Fruit fly (Drosophila melanogaster) whole organism, embryonic: ENCODE data around the gene sff.
A peak's percentile ranks its signal among the peaks of the same experiment; 100 is the strongest.

Source experiments
- Asciz ChIP-seq: fragments of 200-800 bp; sonication (Bioruptor generic); optimal IDR thresholded peaks from 2 replicates; lab custom pipeline; 2017; ENCODE audit warnings: missing biosample characterization, mild to moderate bottlenecking, missing genetic modification characterization, missing genetic modification reagents
- B-H1 ChIP-seq: fragments of 200-800 bp; sonication (Bioruptor generic); IDR thresholded peaks from 3 replicates; pipeline ENCODE4 v1.3.6; 2022; ENCODE audit warnings: missing biosample characterization, missing genetic modification characterization
- Bdp1 ChIP-seq: fragments of 200-800 bp; sonication (Bioruptor generic); optimal IDR thresholded peaks from 3 replicates; lab custom pipeline; 2016; ENCODE audit warnings: missing biosample characterization, missing genetic modification characterization
- CG10431 ChIP-seq: fragments of 200-800 bp; sonication (Bioruptor generic); optimal IDR thresholded peaks from 3 replicates; lab custom pipeline; 2018; ENCODE audit warnings: missing biosample characterization, mild to moderate bottlenecking, missing genetic modification characterization
- CG10959 ChIP-seq: fragments of 200-800 bp; sonication (Bioruptor generic); IDR thresholded peaks from 2 replicates; pipeline ENCODE4 v1.3.6; 2022; ENCODE audit warnings: missing biosample characterization, missing genetic modification characterization
- CG10979 ChIP-seq: fragments of 200-800 bp; sonication (Bioruptor generic); optimal IDR thresholded peaks from 2 replicates; lab custom pipeline; 2018; ENCODE audit warnings: missing biosample characterization, mild to moderate bottlenecking, missing genetic modification characterization, moderate library complexity
- CG11504 ChIP-seq: fragments of 200-800 bp; sonication (Bioruptor generic); optimal IDR thresholded peaks from 3 replicates; lab custom pipeline; 2019; ENCODE audit warnings: missing biosample characterization, mild to moderate bottlenecking, missing genetic modification characterization, moderate library complexity
- CG12104 ChIP-seq: fragments of 200-800 bp; sonication (Bioruptor generic); optimal IDR thresholded peaks from 3 replicates; lab custom pipeline; 2016; ENCODE audit warnings: missing biosample characterization, missing genetic modification characterization
- CG1233 ChIP-seq: fragments of 200-800 bp; sonication (Bioruptor generic); optimal IDR thresholded peaks from 4 replicates; lab custom pipeline; 2018; ENCODE audit warnings: missing biosample characterization, mild to moderate bottlenecking, missing genetic modification characterization
- CG14965 ChIP-seq: fragments of 200-800 bp; sonication (Bioruptor generic); optimal IDR thresholded peaks from 2 replicates; lab custom pipeline; 2016; ENCODE audit warnings: missing biosample characterization, missing genetic modification characterization, borderline replicate concordance
- CG18599 ChIP-seq: fragments of 200-800 bp; sonication (Bioruptor generic); optimal IDR thresholded peaks from 3 replicates; lab custom pipeline; 2017; ENCODE audit warnings: missing biosample characterization, missing genetic modification characterization, mild to moderate bottlenecking, moderate library complexity, missing genetic modification reagents
- CG2678 ChIP-seq: fragments of 200-800 bp; sonication (Bioruptor generic); optimal IDR thresholded peaks from 3 replicates; lab custom pipeline; 2019; ENCODE audit warnings: missing biosample characterization, mild to moderate bottlenecking, missing genetic modification characterization, moderate library complexity
- CG32772 ChIP-seq: fragments of 200-800 bp; sonication (Bioruptor generic); IDR thresholded peaks from 2 replicates; pipeline ENCODE4 v1.3.6; 2022; ENCODE audit warnings: missing biosample characterization, missing genetic modification characterization
- CG34376 ChIP-seq: fragments of 200-800 bp; sonication (Bioruptor generic); optimal IDR thresholded peaks from 2 replicates; lab custom pipeline; 2018; ENCODE audit warnings: missing biosample characterization, mild to moderate bottlenecking, missing genetic modification characterization
- CG4360 ChIP-seq: fragments of 200-800 bp; sonication (Bioruptor generic); IDR thresholded peaks from 2 replicates; pipeline ENCODE4 v1.3.6; 2022; ENCODE audit warnings: missing biosample characterization, missing genetic modification characterization
- CG4707 ChIP-seq: fragments of 200-800 bp; sonication (Bioruptor generic); optimal IDR thresholded peaks from 2 replicates; lab custom pipeline; 2018; ENCODE audit warnings: missing biosample characterization, mild to moderate bottlenecking, missing genetic modification characterization, moderate library complexity
- CG4730 ChIP-seq: fragments of 200-800 bp; sonication (Bioruptor generic); IDR thresholded peaks from 2 replicates; pipeline ENCODE4 v1.3.6; 2022; ENCODE audit warnings: missing biosample characterization, missing genetic modification characterization
- CG5180 ChIP-seq: fragments of 200-800 bp; sonication (Bioruptor generic); optimal IDR thresholded peaks from 3 replicates; lab custom pipeline; 2017; ENCODE audit warnings: missing biosample characterization, missing genetic modification characterization, mild to moderate bottlenecking, moderate library complexity, missing genetic modification reagents
- CG6654 ChIP-seq: fragments of 200-800 bp; sonication (Bioruptor generic); optimal IDR thresholded peaks from 2 replicates; lab custom pipeline; 2017; ENCODE audit warnings: missing biosample characterization, mild to moderate bottlenecking, missing genetic modification characterization
- CG7372 ChIP-seq: fragments of 200-800 bp; sonication (Bioruptor generic); IDR thresholded peaks from 2 replicates; pipeline ENCODE4 v1.3.6; 2022; ENCODE audit warnings: missing biosample characterization, missing genetic modification characterization
- CG8281 ChIP-seq: fragments of 200-800 bp; sonication (Bioruptor generic); optimal IDR thresholded peaks from 2 replicates; lab custom pipeline; 2018; ENCODE audit warnings: missing biosample characterization, mild to moderate bottlenecking, missing genetic modification characterization, moderate library complexity
- CG9437 ChIP-seq: fragments of 200-800 bp; sonication (Bioruptor generic); optimal IDR thresholded peaks from 2 replicates; lab custom pipeline; 2018; ENCODE audit warnings: missing biosample characterization, mild to moderate bottlenecking, missing genetic modification characterization
- CG9876 ChIP-seq: fragments of 200-800 bp; sonication (Bioruptor generic); optimal IDR thresholded peaks from 2 replicates; lab custom pipeline; 2016; ENCODE audit warnings: missing biosample characterization, missing genetic modification characterization
- CTCF ChIP-seq: fragments of 200-800 bp; sonication (Bioruptor generic); optimal IDR thresholded peaks from 2 replicates; lab custom pipeline; 2017; ENCODE audit warnings: missing biosample characterization, mild to moderate bottlenecking, missing genetic modification characterization, moderate library complexity
- Ets65A ChIP-seq: fragments of 200-800 bp; sonication (Bioruptor generic); peaks from one replicate; lab custom pipeline; 2016; ENCODE audit warnings: missing biosample characterization, missing genetic modification characterization
- Fer1 ChIP-seq: fragments of 200-800 bp; sonication (Bioruptor generic); optimal IDR thresholded peaks from 2 replicates; lab custom pipeline; 2017; ENCODE audit warnings: missing biosample characterization, mild to moderate bottlenecking, missing genetic modification characterization
- Hmx ChIP-seq: fragments of 200-800 bp; sonication (Bioruptor generic); optimal IDR thresholded peaks from 2 replicates; lab custom pipeline; 2016; ENCODE audit warnings: missing biosample characterization, missing genetic modification characterization
- Hr51 ChIP-seq, 2 experiments: fragments of 200-800 bp; sonication (Bioruptor generic); optimal IDR thresholded peaks; 2 replicates in 1 of 2; 3 replicates in 1 of 2; lab custom pipeline; 2016 to 2018; ENCODE audit warnings: missing biosample characterization in 2 of 2, missing genetic modification characterization in 2 of 2, mild to moderate bottlenecking in 1 of 2, moderate library complexity in 1 of 2
- MESR4 ChIP-seq: fragments of 200-800 bp; sonication (Bioruptor generic); optimal IDR thresholded peaks from 2 replicates; lab custom pipeline; 2018; ENCODE audit warnings: missing biosample characterization, mild to moderate bottlenecking, missing genetic modification characterization, moderate library complexity
- NK7.1 ChIP-seq: fragments of 200-800 bp; sonication (Bioruptor generic); optimal IDR thresholded peaks from 3 replicates; lab custom pipeline; 2016; ENCODE audit warnings: missing biosample characterization, missing genetic modification characterization
- Taf1 ChIP-seq: fragments of 200-800 bp; sonication (Bioruptor generic); IDR thresholded peaks from 2 replicates; pipeline ENCODE4 v1.3.6; 2022; ENCODE audit warnings: missing biosample characterization, missing genetic modification characterization
- Usf ChIP-seq: fragments of 200-800 bp; sonication (Bioruptor generic); optimal IDR thresholded peaks from 2 replicates; lab custom pipeline; 2017; ENCODE audit warnings: missing genotype, missing biosample characterization, missing genetic modification characterization
- ato ChIP-seq: fragments of 200-800 bp; sonication (Bioruptor generic); IDR thresholded peaks from 2 replicates; pipeline ENCODE4 v1.3.6; 2022; ENCODE audit warnings: missing biosample characterization, missing genetic modification characterization; ENCODE audit not compliant: partially characterized antibody
- bigmax ChIP-seq: fragments of 200-800 bp; sonication (Bioruptor generic); optimal IDR thresholded peaks from 2 replicates; lab custom pipeline; 2018; ENCODE audit warnings: missing biosample characterization, mild to moderate bottlenecking, missing genetic modification characterization
- crc ChIP-seq: fragments of 200-800 bp; sonication (Bioruptor generic); optimal IDR thresholded peaks from 2 replicates; lab custom pipeline; 2016; ENCODE audit warnings: missing biosample characterization, missing genetic modification characterization
- crol ChIP-seq: fragments of 200-800 bp; sonication (Bioruptor generic); IDR thresholded peaks from 2 replicates; pipeline ENCODE4 v1.3.6; 2022; ENCODE audit warnings: missing biosample characterization, missing genetic modification characterization
- dmrt11E ChIP-seq: fragments of 200-800 bp; sonication (Bioruptor generic); optimal IDR thresholded peaks from 3 replicates; lab custom pipeline; 2018; ENCODE audit warnings: missing biosample characterization, mild to moderate bottlenecking, missing genetic modification characterization, moderate library complexity
- emc ChIP-seq: fragments of 200-800 bp; sonication (Bioruptor generic); optimal IDR thresholded peaks from 2 replicates; lab custom pipeline; 2016; ENCODE audit warnings: missing biosample characterization, missing genetic modification characterization
- ken ChIP-seq: fragments of 200-800 bp; sonication (Bioruptor generic); IDR thresholded peaks from 3 replicates; pipeline ENCODE4 v1.3.6; 2022; ENCODE audit warnings: missing biosample characterization, missing genetic modification characterization
- klu ChIP-seq: fragments of 200-800 bp; sonication (Bioruptor generic); IDR thresholded peaks from 2 replicates; pipeline ENCODE4 v1.3.6; 2022; ENCODE audit warnings: missing biosample characterization, missing genetic modification characterization
- lmd ChIP-seq: fragments of 200-800 bp; sonication (Bioruptor generic); IDR thresholded peaks from 2 replicates; pipeline ENCODE4 v1.3.6; 2022; ENCODE audit warnings: missing biosample characterization, missing genetic modification characterization
- nau ChIP-seq: fragments of 200-800 bp; sonication (Bioruptor generic); optimal IDR thresholded peaks from 3 replicates; lab custom pipeline; 2017; ENCODE audit warnings: missing biosample characterization, mild to moderate bottlenecking, missing genetic modification characterization, missing genetic modification reagents
- otp ChIP-seq: fragments of 200-800 bp; sonication (Bioruptor generic); IDR thresholded peaks from 3 replicates; pipeline ENCODE4, ENCODE4 v1.3.6; 2022; ENCODE audit warnings: missing biosample characterization, missing genetic modification characterization
- p53 ChIP-seq: fragments of 200-800 bp; sonication (Bioruptor generic); optimal IDR thresholded peaks from 2 replicates; lab custom pipeline; 2016; ENCODE audit warnings: missing biosample characterization, missing genetic modification characterization
- slou ChIP-seq: fragments of 200-800 bp; sonication (Bioruptor generic); optimal IDR thresholded peaks from 3 replicates; lab custom pipeline; 2016; ENCODE audit warnings: missing biosample characterization, missing genetic modification characterization
- stwl ChIP-seq: fragments of 200-800 bp; sonication (Bioruptor generic); optimal IDR thresholded peaks from 3 replicates; lab custom pipeline; 2018; ENCODE audit warnings: missing biosample characterization, mild to moderate bottlenecking, missing genetic modification characterization, moderate library complexity
- tio ChIP-seq: fragments of 200-800 bp; sonication (Bioruptor generic); optimal IDR thresholded peaks from 2 replicates; lab custom pipeline; 2017; ENCODE audit warnings: missing biosample characterization, missing genetic modification characterization, inconsistent platforms
- tll ChIP-seq, 2 experiments: fragments of 200-800 bp in 1 of 2; fragments of >200 bp in 1 of 2; sonication (Bioruptor generic) in 1 of 2; optimal IDR thresholded peaks; 2 replicates each; lab custom pipeline; 2017 to 2019; ENCODE audit warnings: missing biosample characterization in 2 of 2, missing genetic modification characterization in 2 of 2, mild to moderate bottlenecking in 1 of 2, moderate library complexity in 1 of 2
- tx ChIP-seq: fragments of 200-800 bp; sonication (Bioruptor generic); optimal IDR thresholded peaks from 2 replicates; lab custom pipeline; 2016; ENCODE audit warnings: missing biosample characterization, missing genetic modification characterization
- wdn ChIP-seq: fragments of 200-800 bp; sonication (Bioruptor generic); IDR thresholded peaks from 2 replicates; pipeline ENCODE4 v1.3.6; 2022; ENCODE audit warnings: missing biosample characterization, missing genetic modification characterization

The sff gene

dm6 chr3L:15893490-15893889 lies 31.2 kb downstream of the sff start:
- TF ChIP-seq CTCF (GFP tag; lab: Kevin White, UChicago), result peak; percentile 84
- TF ChIP-seq otp (GFP tag; lab: Robert Waterston, UW), result 0 out of 3 replicates have a peak, but pooled peaks have one; percentile 13
- TF ChIP-seq CG11504 (tag; lab: Kevin White, UChicago), result peak; percentile 29
- 0 out of 2 replicates have a peak, but pooled peaks have one; percentile 6 for TF ChIP-seq CG4730 (GFP tag; lab: Robert Waterston, UW)
- peak; percentile 53 for TF ChIP-seq CG14965 (GFP tag; lab: Kevin White, UChicago)
- TF ChIP-seq stwl (tag; lab: Kevin White, UChicago), result no peak
- 0 out of 2 replicates have a peak, but pooled peaks have one; percentile 26 for TF ChIP-seq CG7372 (GFP tag; lab: Robert Waterston, UW)
- TF ChIP-seq CG4360 (GFP tag; lab: Robert Waterston, UW), result peak; percentile 56
- TF ChIP-seq slou (GFP tag; lab: Kevin White, UChicago), result no peak

DNA sequence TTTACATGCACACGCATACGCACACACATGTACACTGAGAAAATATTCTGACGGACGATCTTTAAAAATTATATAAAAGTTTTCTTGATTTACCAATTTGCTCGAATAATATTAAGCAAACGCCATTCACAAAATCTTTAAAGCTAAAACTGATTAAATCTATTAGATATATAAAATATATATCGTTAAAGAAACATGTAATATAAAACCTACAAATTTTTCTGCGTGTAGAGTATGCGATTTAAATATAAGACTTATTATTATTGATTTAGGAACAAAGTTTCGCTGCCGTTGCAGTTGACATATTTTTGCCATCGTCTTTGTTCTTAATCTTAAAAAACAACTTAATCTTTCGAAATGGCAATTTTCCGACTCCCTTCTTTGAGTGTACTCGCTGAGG lies 47.1 kb downstream of the sff start:
- TF ChIP-seq CG4707 (GFP tag; lab: Kevin White, UChicago), result no peak
- TF ChIP-seq lmd (GFP tag; lab: Robert Waterston, UW), result no peak
- no peak for TF ChIP-seq CG34376 (GFP tag; lab: Kevin White, UChicago)
- TF ChIP-seq p53 (GFP tag; lab: Kevin White, UChicago), result no peak
- no peak for TF ChIP-seq crc
- TF ChIP-seq Hr51 (GFP tag; optimal IDR thresholded peaks at IDR 0.05; lab: Kevin White, UChicago), result peak in 1 of 2 experiments; percentile 21
- TF ChIP-seq tll (GFP tag; optimal IDR thresholded peaks at IDR 0.05; lab: Kevin White, UChicago), result no peak
- TF ChIP-seq CG6654 (GFP tag; lab: Kevin White, UChicago), result no peak
- TF ChIP-seq ken, result no peak
- no peak for TF ChIP-seq CG8281 (tag; lab: Kevin White, UChicago)
- no peak for TF ChIP-seq CG12104 (GFP tag; lab: Kevin White, UChicago)
- no peak for TF ChIP-seq CG10959 (GFP tag; lab: Robert Waterston, UW)
- no peak for TF ChIP-seq nau
- no peak for TF ChIP-seq CG2678 (tag; lab: Kevin White, UChicago)
- TF ChIP-seq bigmax (GFP tag; lab: Kevin White, UChicago), result no peak
- TF ChIP-seq crol (GFP tag; lab: Robert Waterston, UW), result no peak
- no peak for TF ChIP-seq Taf1 (GFP tag; lab: Robert Waterston, UW)
- no peak for TF ChIP-seq wdn
- no peak for TF ChIP-seq MESR4
- TF ChIP-seq NK7.1 (GFP tag; lab: Kevin White, UChicago), result no peak
- TF ChIP-seq CG10979 (tag; lab: Kevin White, UChicago), result no peak
- TF ChIP-seq Bdp1 (GFP tag; lab: Kevin White, UChicago), result no peak
- TF ChIP-seq CG1233 (GFP tag; lab: Kevin White, UChicago), result no peak
- TF ChIP-seq CG5180, result no peak
- TF ChIP-seq dmrt11E (tag; lab: Kevin White, UChicago), result no peak
- no peak for TF ChIP-seq tx
- TF ChIP-seq Ets65A (GFP tag; lab: Kevin White, UChicago), result no peak
- TF ChIP-seq Hmx (GFP tag; lab: Kevin White, UChicago), result no peak
- TF ChIP-seq emc (GFP tag; lab: Kevin White, UChicago), result no peak
- TF ChIP-seq ato, result no peak
- no peak for TF ChIP-seq CG9876 (GFP tag; lab: Kevin White, UChicago)
- TF ChIP-seq Usf (GFP tag; lab: Kevin White, UChicago), result no peak
- TF ChIP-seq CG32772 (GFP tag; lab: Robert Waterston, UW), result no peak; the same call in 1 of the 2 replicates
- TF ChIP-seq CG9437 (GFP tag; lab: Kevin White, UChicago), result no peak
- TF ChIP-seq CG18599 (GFP tag; lab: Kevin White, UChicago), result peak; percentile 10
- no peak for TF ChIP-seq Fer1 (GFP tag; lab: Kevin White, UChicago)
- TF ChIP-seq klu (GFP tag; lab: Robert Waterston, UW), result no peak
- no peak for TF ChIP-seq tio (GFP tag; lab: Kevin White, UChicago)
- no peak for TF ChIP-seq Asciz (GFP tag; lab: Kevin White, UChicago)
- no peak for TF ChIP-seq CG10431 (GFP tag; lab: Kevin White, UChicago)
- no peak for TF ChIP-seq B-H1 (GFP tag; lab: Robert Waterston, UW)
